Worm (Caenorhabditis elegans): Measurements from ENCODE around the gene ZC443.1.

Gene ZC443.1

DNA sequence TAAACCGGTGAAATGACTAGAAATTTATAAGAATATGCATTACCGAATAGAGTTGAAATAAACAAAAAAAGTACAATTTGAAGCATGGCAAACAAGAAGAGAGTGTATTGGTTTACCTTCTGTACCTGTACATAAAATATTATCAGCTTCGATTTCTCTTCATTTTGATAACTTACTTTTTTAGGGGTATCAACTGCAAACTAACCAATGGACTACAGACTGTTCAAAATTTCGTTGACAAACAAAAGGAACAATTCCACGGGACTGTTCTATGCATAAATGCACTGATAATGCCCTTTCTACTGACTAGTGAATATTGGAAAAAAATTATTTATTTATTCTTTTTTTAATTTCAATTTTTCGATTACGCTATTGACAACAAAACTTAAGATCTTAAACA, 11.9 kb downstream of the ZC443.1 start, which contains the start of gene ugt-6:
Gene ugt-6 (minus strand): TSS at position 233 of the 400 bp plus-strand sequence.
- TF ChIP-seq F13C5.2 (tag; optimal IDR thresholded peaks at IDR 0.05) (no peak), tra-4 (tag; optimal IDR thresholded peaks at IDR 0.05) (no peak), tbx-37 (GFP tag; conservative IDR thresholded peaks at IDR 0.05) (no peak)

DNA sequence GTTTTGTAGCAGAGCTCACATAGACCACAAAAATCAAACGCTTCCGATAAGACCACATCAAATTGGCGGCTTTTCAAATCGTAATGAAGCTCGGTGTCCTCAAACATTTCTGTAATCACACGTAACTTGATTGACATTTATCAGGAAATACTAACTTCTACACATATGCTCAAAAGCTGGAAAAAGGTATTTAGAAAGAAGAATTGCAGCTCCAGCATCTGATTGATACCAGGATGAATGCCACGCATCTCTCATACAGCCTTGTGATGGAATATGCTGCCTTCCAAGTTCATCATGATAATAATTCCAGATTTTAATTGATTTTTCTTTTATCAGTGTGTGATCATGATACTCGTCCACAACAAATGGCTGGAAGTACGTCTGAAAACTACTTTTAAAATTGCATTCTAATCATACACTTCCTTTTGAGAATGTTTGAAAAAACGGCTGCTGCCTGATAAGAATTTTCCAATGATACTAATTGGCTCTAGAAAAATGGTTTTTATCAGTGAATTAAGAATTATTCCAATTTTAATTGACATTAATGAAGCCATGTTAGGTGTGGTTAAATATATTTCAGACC, 12.9 kb downstream of the ZC443.1 start:
- TF ChIP-seq sea-1 (GFP tag; conservative IDR thresholded peaks at IDR 0.05) (no peak), F13C5.2 (tag; optimal IDR thresholded peaks at IDR 0.05) (no peak), ets-7 (tag; optimal IDR thresholded peaks at IDR 0.05) (no peak), hmg-4 (GFP tag; optimal IDR thresholded peaks at IDR 0.05) (no peak), pes-1 (GFP tag; IDR thresholded peaks at IDR 0.05) (no peak), ceh-13 (GFP tag; optimal IDR thresholded peaks at IDR 0.05) (no peak), hnd-1 (tag; optimal IDR thresholded peaks at IDR 0.05) (no peak), ceh-36 (tag; optimal IDR thresholded peaks at IDR 0.05) (no peak), hmbx-1 (tag; optimal IDR thresholded peaks at IDR 0.05) (no peak), aly-1 (tag; optimal IDR thresholded peaks at IDR 0.05) (no peak), tbx-37 (GFP tag; conservative IDR thresholded peaks at IDR 0.05) (no peak), flt-1 (GFP tag; IDR thresholded peaks at IDR 0.05) (no peak), scrt-1 (GFP tag; IDR thresholded peaks at IDR 0.05) (no peak)

DNA sequence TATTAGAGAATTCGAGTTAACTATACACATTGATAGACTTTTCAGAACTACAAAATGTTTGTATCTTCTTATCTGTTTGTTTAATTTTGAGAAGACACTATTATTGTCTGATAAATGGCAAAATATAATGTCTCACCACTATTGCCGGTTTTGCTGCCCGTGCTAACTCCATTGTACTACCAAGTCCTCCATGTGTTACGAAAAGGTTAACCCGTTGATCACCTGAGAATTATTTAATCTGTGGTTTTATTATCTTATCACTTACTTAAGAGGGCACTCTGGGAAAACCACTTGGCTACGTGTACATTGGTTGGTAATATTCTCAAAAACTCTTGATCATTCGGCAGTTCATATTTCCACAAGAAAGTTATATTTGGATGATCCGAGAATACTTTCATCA, 14.0 kb downstream of the ZC443.1 start:
- TF ChIP-seq pes-1 (GFP tag; IDR thresholded peaks at IDR 0.05) (no peak), hmbx-1 (tag; optimal IDR thresholded peaks at IDR 0.05) (no peak)

DNA sequence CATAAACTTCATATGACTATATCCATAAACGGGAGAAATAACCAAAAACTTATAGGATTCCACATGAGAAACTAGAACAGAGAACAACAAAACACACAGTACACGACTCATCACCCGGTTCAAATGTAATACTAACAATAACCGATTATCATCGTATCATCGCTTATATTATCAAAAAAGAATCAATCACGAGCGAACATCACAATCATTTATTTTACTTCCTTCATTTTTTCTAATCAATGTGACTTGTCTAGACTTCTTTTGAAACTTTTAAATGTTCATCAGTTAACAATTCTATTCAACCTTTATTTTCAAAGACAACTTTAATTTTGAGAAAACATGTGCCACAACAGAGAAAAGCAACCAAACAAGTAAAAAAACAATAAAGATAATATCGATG, 14.7 kb downstream of the ZC443.1 start, which contains the start of gene ugt-4:
Gene ugt-4 (minus strand): TSS at position 141 of the 400 bp plus-strand sequence.
- no peak for TF ChIP-seq pes-1 (GFP tag; IDR thresholded peaks at IDR 0.05)
- TF ChIP-seq hmg-4 (GFP tag; optimal IDR thresholded peaks at IDR 0.05), result no peak
- TF ChIP-seq aly-1 (tag; optimal IDR thresholded peaks at IDR 0.05), result no peak

DNA sequence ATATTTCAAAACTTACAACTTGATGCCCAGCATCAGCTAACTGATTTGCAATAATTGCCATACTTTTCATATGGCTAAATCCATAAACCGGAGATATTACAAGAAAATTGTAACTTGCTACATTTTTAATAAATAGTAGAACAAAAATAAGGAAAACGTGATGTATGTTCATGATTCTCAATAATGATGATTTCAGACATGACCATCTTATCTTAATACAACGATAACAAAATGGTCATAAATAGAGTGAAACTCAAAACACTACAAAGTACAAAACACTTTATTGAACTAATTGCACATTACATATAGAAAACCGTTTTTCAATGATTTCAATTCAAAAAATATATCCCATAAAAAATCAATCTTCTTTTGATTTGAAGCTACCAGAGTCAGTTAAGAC, 17.1 kb downstream of the ZC443.1 start, which contains the start of gene ugt-5:
Gene ugt-5 (minus strand): TSS at position 214 of the 400 bp plus-strand sequence.
- no peak for TF ChIP-seq F13C5.2 (tag; optimal IDR thresholded peaks at IDR 0.05)
- TF ChIP-seq ets-7 (tag; optimal IDR thresholded peaks at IDR 0.05), result no peak
- no peak for TF ChIP-seq B0310.2 (tag; optimal IDR thresholded peaks at IDR 0.05)
- no peak for TF ChIP-seq tbx-11 (GFP tag; IDR thresholded peaks at IDR 0.05)
- TF ChIP-seq sea-1 (GFP tag; conservative IDR thresholded peaks at IDR 0.05), result no peak
- no peak for TF ChIP-seq ceh-36 (tag; optimal IDR thresholded peaks at IDR 0.05)
- no peak for TF ChIP-seq ceh-13 (GFP tag; optimal IDR thresholded peaks at IDR 0.05)
- no peak for TF ChIP-seq flt-1 (GFP tag; IDR thresholded peaks at IDR 0.05)
- no peak for TF ChIP-seq pes-1 (GFP tag; IDR thresholded peaks at IDR 0.05)
- no peak for TF ChIP-seq tbx-37 (GFP tag; conservative IDR thresholded peaks at IDR 0.05)
- no peak for TF ChIP-seq tra-4 (tag; optimal IDR thresholded peaks at IDR 0.05)
- no peak for TF ChIP-seq ama-1 (optimal IDR thresholded peaks at IDR 0.05)
- no peak for TF ChIP-seq scrt-1 (GFP tag; IDR thresholded peaks at IDR 0.05)
- no peak for TF ChIP-seq hnd-1 (tag; optimal IDR thresholded peaks at IDR 0.05)
- TF ChIP-seq hmg-4 (GFP tag; optimal IDR thresholded peaks at IDR 0.05), result no peak
- TF ChIP-seq aly-1 (tag; optimal IDR thresholded peaks at IDR 0.05), result no peak
- TF ChIP-seq hmbx-1 (tag; optimal IDR thresholded peaks at IDR 0.05), result no peak

DNA sequence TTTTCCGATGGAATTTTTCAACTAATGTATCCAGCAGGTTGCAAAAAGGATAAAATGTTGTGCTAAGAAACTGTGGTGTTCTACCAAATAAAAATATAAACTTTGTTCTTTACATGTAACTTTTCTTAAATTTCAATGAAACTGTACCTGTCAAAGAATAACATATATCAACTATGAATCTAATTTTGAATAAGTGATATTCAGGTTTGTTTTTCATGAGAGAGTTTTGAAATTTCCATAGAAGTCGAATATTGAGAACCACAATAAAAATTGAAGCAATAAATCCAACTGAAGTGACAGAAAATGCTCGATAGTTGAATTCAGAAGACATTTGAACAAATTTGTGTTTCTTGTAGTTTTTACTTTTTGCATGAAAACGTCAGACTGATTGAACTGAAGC, 19.7 kb downstream of the ZC443.1 start, which contains the start of gene srbc-43:
Gene srbc-43 (minus strand): TSS at position 331 of the 400 bp plus-strand sequence.
- no peak for TF ChIP-seq hmg-4 (GFP tag; optimal IDR thresholded peaks at IDR 0.05)

DNA sequence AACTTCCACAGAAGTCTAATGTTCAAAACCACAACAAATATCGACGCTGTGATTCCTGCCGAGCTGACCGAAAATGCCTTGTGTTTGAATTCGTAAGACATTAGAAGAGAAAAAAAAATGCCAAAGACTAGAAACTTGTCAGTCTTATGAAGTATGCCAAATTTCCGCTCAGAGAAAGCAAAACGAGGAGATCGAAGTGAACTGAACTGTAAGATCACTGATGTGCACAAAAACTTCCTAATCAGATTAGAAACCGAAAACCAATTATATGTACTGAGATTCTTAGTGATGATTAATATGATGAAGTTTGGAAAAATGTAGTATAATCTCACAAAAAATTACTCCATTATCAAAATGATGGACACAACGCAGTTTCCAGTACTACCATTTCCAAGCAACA, 21.4 kb downstream of the ZC443.1 start, which contains the start of gene srbc-44:
Gene srbc-44 (minus strand): TSS at position 101 of the 400 bp plus-strand sequence.
- TF ChIP-seq aly-1 (tag; optimal IDR thresholded peaks at IDR 0.05) (no peak), hnd-1 (tag; optimal IDR thresholded peaks at IDR 0.05) (no peak), hmbx-1 (tag; optimal IDR thresholded peaks at IDR 0.05) (no peak), tbx-37 (GFP tag; conservative IDR thresholded peaks at IDR 0.05) (no peak), scrt-1 (GFP tag; IDR thresholded peaks at IDR 0.05) (no peak)

DNA sequence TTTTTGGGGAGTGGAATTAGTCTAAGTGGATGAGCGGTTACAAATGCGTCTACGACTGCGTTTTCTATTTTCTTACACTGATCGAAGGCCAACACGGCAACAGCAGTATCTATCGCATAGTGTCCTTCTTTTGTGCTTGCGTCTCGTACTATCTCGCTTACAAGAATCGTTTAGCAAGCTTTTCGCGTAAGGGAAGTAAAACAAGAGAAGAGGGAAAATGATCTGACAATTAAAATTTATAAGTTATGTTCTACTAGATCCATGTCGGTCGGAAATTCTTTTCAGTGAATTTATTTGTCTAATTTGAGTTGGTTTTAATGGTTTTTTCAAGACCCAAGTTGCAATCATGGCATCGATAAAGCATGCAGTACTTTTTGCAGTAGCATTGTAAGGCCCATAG, 22.9 kb downstream of the ZC443.1 start, which contains the start of gene fkb-4:
Gene fkb-4 (minus strand): TSS at position 101 of the 400 bp plus-strand sequence.
- TF ChIP-seq scrt-1 (GFP tag; IDR thresholded peaks at IDR 0.05) (no peak), pes-1 (GFP tag; IDR thresholded peaks at IDR 0.05) (no peak), tra-4 (tag; optimal IDR thresholded peaks at IDR 0.05) (no peak), aly-1 (tag; optimal IDR thresholded peaks at IDR 0.05) (no peak), tbx-11 (GFP tag; IDR thresholded peaks at IDR 0.05) (no peak), hmg-4 (GFP tag; optimal IDR thresholded peaks at IDR 0.05) (no peak), F13C5.2 (tag; optimal IDR thresholded peaks at IDR 0.05) (no peak), hnd-1 (tag; optimal IDR thresholded peaks at IDR 0.05) (no peak), ceh-36 (tag; optimal IDR thresholded peaks at IDR 0.05) (no peak), ets-7 (tag; optimal IDR thresholded peaks at IDR 0.05) (no peak), ama-1 (optimal IDR thresholded peaks at IDR 0.05) (no peak), ceh-13 (GFP tag; optimal IDR thresholded peaks at IDR 0.05) (no peak), hmbx-1 (tag; optimal IDR thresholded peaks at IDR 0.05) (no peak)

DNA sequence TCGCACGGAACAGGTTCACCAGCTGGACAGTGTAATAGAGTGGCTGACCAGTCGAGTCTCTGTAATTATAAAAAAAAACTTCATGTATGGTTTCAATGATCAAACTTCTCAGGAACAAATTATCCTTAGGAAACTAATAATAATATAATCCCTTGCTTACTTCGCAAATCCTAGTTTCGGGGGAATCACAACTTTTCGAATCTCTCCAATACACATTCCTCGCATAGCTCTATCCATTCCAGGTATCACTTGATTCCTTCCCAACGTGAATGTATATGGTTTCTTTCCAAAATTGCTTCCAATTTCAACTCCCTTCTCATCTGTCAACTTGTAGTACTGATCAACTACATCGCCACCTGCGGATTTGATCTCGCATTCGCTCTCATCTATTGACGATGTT, 23.5 kb downstream of the ZC443.1 start:
- TF ChIP-seq scrt-1 (GFP tag; IDR thresholded peaks at IDR 0.05), result no peak
- no peak for TF ChIP-seq B0310.2 (tag; optimal IDR thresholded peaks at IDR 0.05)
- no peak for TF ChIP-seq ets-7 (tag; optimal IDR thresholded peaks at IDR 0.05)
- TF ChIP-seq ceh-36 (tag; optimal IDR thresholded peaks at IDR 0.05), result no peak
- no peak for TF ChIP-seq flt-1 (GFP tag; IDR thresholded peaks at IDR 0.05)
- no peak for TF ChIP-seq tra-4 (tag; optimal IDR thresholded peaks at IDR 0.05)
- no peak for TF ChIP-seq hmg-4 (GFP tag; optimal IDR thresholded peaks at IDR 0.05)
- TF ChIP-seq ceh-13 (GFP tag; optimal IDR thresholded peaks at IDR 0.05), result no peak
- TF ChIP-seq aly-1 (tag; optimal IDR thresholded peaks at IDR 0.05), result no peak
- no peak for TF ChIP-seq sea-1 (GFP tag; conservative IDR thresholded peaks at IDR 0.05)
- TF ChIP-seq pes-1 (GFP tag; IDR thresholded peaks at IDR 0.05), result no peak
- TF ChIP-seq ama-1 (optimal IDR thresholded peaks at IDR 0.05), result no peak
- TF ChIP-seq hmbx-1 (tag; optimal IDR thresholded peaks at IDR 0.05), result no peak
- TF ChIP-seq hnd-1 (tag; optimal IDR thresholded peaks at IDR 0.05), result no peak
- TF ChIP-seq tbx-37 (GFP tag; conservative IDR thresholded peaks at IDR 0.05), result no peak
- TF ChIP-seq tbx-11 (GFP tag; IDR thresholded peaks at IDR 0.05), result no peak
- no peak for TF ChIP-seq F13C5.2 (tag; optimal IDR thresholded peaks at IDR 0.05)
